Worm (Caenorhabditis elegans) whole organism, L3 larva: ENCODE data around the gene C34F11.1.

Experiments used
- R02D3.7 ChIP-seq: fragments of 150-350 bp; optimal IDR thresholded peaks from 2 replicates; lab custom pipeline; 2014; ENCODE audit warnings: missing biosample characterization, missing genetic modification characterization
- ZK546.5 ChIP-seq: sonication (generic microtip); optimal IDR thresholded peaks from 2 replicates; lab custom pipeline; 2017; ENCODE audit warnings: missing biosample characterization, missing genetic modification characterization
- aly-2 ChIP-seq: fragments of 150-350 bp; optimal IDR thresholded peaks from 2 replicates; lab custom pipeline; 2014; ENCODE audit warnings: missing biosample characterization, missing genetic modification characterization
- ama-1 ChIP-seq: fragments of 150-350 bp; optimal IDR thresholded peaks from 2 replicates; lab custom pipeline; 2018
- ceh-28 ChIP-seq: fragments of 150-350 bp; optimal IDR thresholded peaks from 2 replicates; lab custom pipeline; 2014; ENCODE audit warnings: missing biosample characterization, missing genetic modification reagents, missing genetic modification characterization
- ceh-82 ChIP-seq: fragments of 150-350 bp; optimal IDR thresholded peaks from 2 replicates; lab custom pipeline; 2014; ENCODE audit warnings: missing biosample characterization, missing genetic modification characterization
- egl-27 ChIP-seq: sonication (generic microtip); optimal IDR thresholded peaks from 4 replicates; lab custom pipeline; 2017; ENCODE audit warnings: missing biosample characterization, missing genetic modification reagents, missing genetic modification characterization
- egl-5 ChIP-seq: fragments of 150-350 bp; optimal IDR thresholded peaks from 2 replicates; lab custom pipeline; 2017; ENCODE audit warnings: missing biosample characterization, missing genetic modification reagents, missing genetic modification characterization, inconsistent platforms
- elt-1 ChIP-seq: fragments of 150-350 bp; optimal IDR thresholded peaks from 2 replicates; lab custom pipeline; 2014; ENCODE audit warnings: missing biosample characterization, missing genetic modification characterization
- elt-2 ChIP-seq: sonication (generic microtip); optimal IDR thresholded peaks from 2 replicates; lab custom pipeline; 2016; ENCODE audit warnings: missing genetic modification reagents, mild to moderate bottlenecking, missing genetic modification characterization, missing compliant biosample characterization
- elt-3 ChIP-seq, 3 experiments: fragments of 150-350 bp in 1 of 3; sonication (generic microtip) in 2 of 3; optimal IDR thresholded peaks; 2 replicates in 2 of 3; 4 replicates in 1 of 3; lab custom pipeline; 2014 to 2017; ENCODE audit warnings: missing biosample characterization in 3 of 3, missing genetic modification characterization in 3 of 3
- jun-1 ChIP-seq: fragments of 150-350 bp; optimal IDR thresholded peaks from 2 replicates; lab custom pipeline; 2014; ENCODE audit warnings: missing biosample characterization, missing genetic modification reagents, missing genetic modification characterization
- lin-15B ChIP-seq: fragments of 150-350 bp; optimal IDR thresholded peaks from 2 replicates; lab custom pipeline; 2014; ENCODE audit warnings: missing biosample characterization, missing genetic modification characterization
- lin-39 ChIP-seq: fragments of 150-350 bp; optimal IDR thresholded peaks from 2 replicates; lab custom pipeline; 2018; ENCODE audit warnings: missing biosample characterization, missing genetic modification reagents, missing genetic modification characterization
- nfya-1 ChIP-seq: sonication (generic microtip); optimal IDR thresholded peaks from 2 replicates; lab custom pipeline; 2017; ENCODE audit warnings: missing genetic modification characterization, mild to moderate bottlenecking, missing compliant biosample characterization, antibody characterized with exemption, moderate library complexity; ENCODE audit not compliant: insufficient read depth
- nhr-11 ChIP-seq: fragments of 150-350 bp; optimal IDR thresholded peaks from 2 replicates; lab custom pipeline; 2014; ENCODE audit warnings: missing biosample characterization, missing genetic modification characterization
- nhr-23 ChIP-seq: fragments of 150-350 bp; optimal IDR thresholded peaks from 2 replicates; lab custom pipeline; 2014; ENCODE audit warnings: missing biosample characterization, missing genetic modification reagents, missing genetic modification characterization
- nhr-25 ChIP-seq: sonication (generic microtip); optimal IDR thresholded peaks from 2 replicates; lab custom pipeline; 2017; ENCODE audit warnings: missing biosample characterization, missing genetic modification characterization
- nhr-43 ChIP-seq: sonication (generic microtip); optimal IDR thresholded peaks from 2 replicates; lab custom pipeline; 2016; ENCODE audit warnings: mild to moderate bottlenecking, missing genetic modification characterization, missing compliant biosample characterization; ENCODE audit not compliant: poor library complexity, severe bottlenecking
- nhr-77 ChIP-seq: fragments of 150-350 bp; optimal IDR thresholded peaks from 2 replicates; lab custom pipeline; 2014; ENCODE audit warnings: missing biosample characterization, missing genetic modification characterization
- pha-4 ChIP-seq: fragments of 150-350 bp; optimal IDR thresholded peaks from 2 replicates; lab custom pipeline; 2014; ENCODE audit warnings: missing biosample characterization, missing genetic modification reagents, missing genetic modification characterization
- pqm-1 ChIP-seq: fragments of 150-350 bp; optimal IDR thresholded peaks from 2 replicates; lab custom pipeline; 2017; ENCODE audit warnings: missing biosample characterization, missing genetic modification characterization, inconsistent platforms
- sea-2 ChIP-seq: fragments of 150-350 bp; sonication (generic microtip); optimal IDR thresholded peaks from 4 replicates; lab custom pipeline; 2014; ENCODE audit warnings: missing biosample characterization, missing genetic modification reagents, missing genetic modification characterization
- skn-1 ChIP-seq: fragments of 150-350 bp; optimal IDR thresholded peaks from 2 replicates; lab custom pipeline; 2014; ENCODE audit warnings: missing biosample characterization, missing genetic modification characterization
- snpc-4 ChIP-seq: fragments of 150-350 bp; optimal IDR thresholded peaks from 2 replicates; lab custom pipeline; 2014; ENCODE audit warnings: missing biosample characterization, missing genetic modification characterization
- tbx-2 ChIP-seq: sonication (generic microtip); optimal IDR thresholded peaks from 2 replicates; lab custom pipeline; 2016; ENCODE audit warnings: mild to moderate bottlenecking, missing genetic modification characterization, missing compliant biosample characterization
- unc-39 ChIP-seq: sonication (generic microtip); optimal IDR thresholded peaks from 4 replicates; lab custom pipeline; 2017; ENCODE audit warnings: missing biosample characterization, missing genetic modification characterization
- unc-62 ChIP-seq: fragments of 150-350 bp; sonication (generic microtip); optimal IDR thresholded peaks from 4 replicates; lab custom pipeline; 2014; ENCODE audit warnings: missing biosample characterization, missing genetic modification reagents, missing genetic modification characterization
- ztf-11 ChIP-seq: fragments of 150-350 bp; optimal IDR thresholded peaks from 2 replicates; lab custom pipeline; 2014; ENCODE audit warnings: missing biosample characterization, missing genetic modification characterization

The C34F11.1 gene

ce11 chrII:5202930-5203329 lies 9.8 kb upstream of the C34F11.1 start, which contains the start of gene ampd-1:
ampd-1 (plus strand) TSS chrII:5203322.
- no peak for TF ChIP-seq ztf-11 (tag; lab: Kevin White, UChicago)
- no peak for TF ChIP-seq ama-1 (lab: Kevin White, UChicago)
- peak; percentile 8 for TF ChIP-seq skn-1
- TF ChIP-seq nfya-1 (tag; lab: Kevin White, UChicago), result peak; percentile 38
- TF ChIP-seq pha-4 (tag; lab: Kevin White, UChicago), result peak; percentile 38
- TF ChIP-seq elt-2 (tag; lab: Kevin White, UChicago), result peak; percentile 95
- TF ChIP-seq ceh-28 (tag; lab: Kevin White, UChicago), result no peak
- no peak for TF ChIP-seq unc-39 (tag; lab: Kevin White, UChicago)
- TF ChIP-seq pqm-1 (tag; lab: Kevin White, UChicago), result peak; percentile 68
- no peak for TF ChIP-seq R02D3.7 (tag; lab: Kevin White, UChicago)
- TF ChIP-seq, all 47 proteins: peak for 5

DNA sequence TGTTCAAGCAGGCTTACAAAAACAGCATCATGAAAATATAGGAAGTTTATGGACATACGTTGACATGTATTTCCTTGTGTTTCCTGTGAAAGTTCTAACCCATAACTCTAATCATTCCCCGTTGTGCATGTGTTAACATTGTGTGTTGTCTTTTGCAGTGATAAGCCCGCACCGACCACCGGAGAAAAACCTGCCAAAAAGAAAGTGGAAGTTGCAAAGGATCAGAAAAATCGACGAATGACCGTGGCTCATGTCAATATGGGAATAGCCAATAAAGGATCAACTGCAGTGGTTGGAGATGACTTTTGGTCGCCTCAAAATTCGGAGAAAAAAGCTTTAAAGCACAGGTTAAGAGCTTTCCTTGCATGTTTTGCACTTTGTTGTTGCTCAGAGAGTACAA lies 7.5 kb upstream of the C34F11.1 start:
- TF ChIP-seq jun-1 (tag; lab: Kevin White, UChicago) (no peak), egl-5 (tag; lab: Kevin White, UChicago) (no peak), nhr-43 (tag; lab: Kevin White, UChicago) (no peak), lin-15B (tag; lab: Kevin White, UChicago) (no peak), ZK546.5 (tag; lab: Kevin White, UChicago) (no peak), elt-2 (tag; lab: Kevin White, UChicago) (peak; percentile 39)

- TF ChIP-seq aly-2 (tag; lab: Kevin White, UChicago) (no peak), ama-1 (lab: Kevin White, UChicago) (peak; percentile 55)
Observed at ce11 chrII:5209122-5209521, 3.7 kb upstream of the C34F11.1 start.

DNA sequence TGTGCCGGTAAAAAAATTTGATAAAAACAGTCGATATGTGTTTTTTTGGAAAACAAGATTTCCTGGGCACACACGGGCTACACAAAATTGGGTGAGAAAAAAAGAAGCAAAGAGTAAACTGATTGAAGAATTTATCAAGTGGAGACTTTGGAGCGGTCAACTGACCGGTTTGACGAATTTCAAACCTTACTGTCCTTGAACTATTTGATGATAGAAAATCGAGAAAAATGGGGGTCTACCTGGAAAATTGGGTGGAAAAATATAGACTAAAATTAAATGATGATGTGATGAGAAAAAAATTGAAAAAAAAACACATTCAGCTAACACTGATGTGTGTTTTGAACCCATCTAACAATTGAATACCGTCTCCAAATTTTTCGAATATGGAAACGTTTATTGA lies 1.9 kb upstream of the C34F11.1 start, which contains the start of gene C34F11.8:
TSS of gene C34F11.8 (minus strand) at position 135 of the 400 bp plus-strand sequence.
- TF ChIP-seq nhr-23 (peak; percentile 29), elt-2 (tag; lab: Kevin White, UChicago) (no peak)
- TF ChIP-seq, all 47 proteins: peak for 1

DNA sequence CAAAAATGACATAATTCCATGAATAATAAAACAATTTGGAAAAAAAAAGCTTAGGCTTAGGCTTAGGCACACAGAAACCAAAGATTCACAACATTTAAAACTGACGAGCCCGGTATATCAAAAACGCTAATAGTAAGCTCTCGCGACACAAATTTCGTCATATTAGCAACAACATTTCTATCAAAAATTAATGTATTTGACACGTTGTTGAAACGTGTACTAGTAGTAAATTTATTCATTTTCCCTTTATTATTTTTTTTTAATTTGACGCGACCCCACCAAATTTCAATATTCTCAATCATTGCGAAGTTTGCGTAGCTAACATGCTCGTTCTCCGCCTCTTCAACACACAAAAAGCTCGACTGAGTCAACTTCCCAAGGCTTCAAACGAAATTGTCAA lies 805 bp upstream of the C34F11.1 start, which contains the start of gene C34F11.2:
TSS of gene C34F11.2 (plus strand) at position 301 of the 400 bp plus-strand sequence.
- TF ChIP-seq ceh-82 (tag; lab: Kevin White, UChicago), result no peak
- no peak for TF ChIP-seq sea-2 (GFP tag; lab: Kevin White, UChicago)
- TF ChIP-seq ztf-11 (tag; lab: Kevin White, UChicago), result no peak
- no peak for TF ChIP-seq nhr-25 (tag; lab: Kevin White, UChicago)
- TF ChIP-seq lin-15B (tag; lab: Kevin White, UChicago), result no peak

- TF ChIP-seq lin-39 (tag; lab: Kevin White, UChicago) (peak; percentile 63), snpc-4 (tag; lab: Kevin White, UChicago) (no peak), elt-3 (tag; optimal IDR thresholded peaks at IDR 0.05; lab: Kevin White, UChicago) (no peak), elt-1 (peak; percentile 6), ama-1 (lab: Kevin White, UChicago) (no peak), tbx-2 (tag; lab: Kevin White, UChicago) (no peak)
Observed at ce11 chrII:5218349-5218748, 5.6 kb downstream of the C34F11.1 start.

- no peak for TF ChIP-seq egl-27 (tag; lab: Kevin White, UChicago)
- TF ChIP-seq nhr-11 (tag; lab: Kevin White, UChicago), result no peak
- TF ChIP-seq pha-4 (tag; lab: Kevin White, UChicago), result no peak
- TF ChIP-seq egl-5 (tag; lab: Kevin White, UChicago), result peak; percentile 91
- TF ChIP-seq nhr-77 (tag; lab: Kevin White, UChicago), result no peak
- TF ChIP-seq ceh-82 (tag; lab: Kevin White, UChicago), result no peak
- no peak for TF ChIP-seq unc-62 (GFP tag; lab: Kevin White, UChicago)
Observed at ce11 chrII:5220648-5221047, 7.9 kb downstream of the C34F11.1 start.
